Worm (Caenorhabditis elegans) whole organism, midembryonic: Measurements from ENCODE around the gene Y43F8C.15.

Experiments used
- flt-1 ChIP-seq: fragments of 200-800 bp; sonication (Bioruptor generic); IDR thresholded peaks from 2 replicates; pipeline ENCODE4 v1.3.6; 2022; ENCODE audit warnings: missing genetic modification characterization, missing compliant biosample characterization
- ztf-23 ChIP-seq: fragments of 200-800 bp; sonication (Bioruptor generic); IDR thresholded peaks from 2 replicates; pipeline ENCODE4 v1.3.6; 2022; ENCODE audit warnings: missing genetic modification reagents, missing genetic modification characterization, missing compliant biosample characterization

- no peak for TF ChIP-seq ztf-23
- no peak for TF ChIP-seq flt-1 (GFP tag; lab: Robert Waterston, UW)
Observed at ce11 chrV:19733728-19734127, 23.3 kb upstream of the Y43F8C.15 start.
